Fruit fly (Drosophila melanogaster): Measurements from ENCODE around the gene CG9743.

Gene CG9743

DNA sequence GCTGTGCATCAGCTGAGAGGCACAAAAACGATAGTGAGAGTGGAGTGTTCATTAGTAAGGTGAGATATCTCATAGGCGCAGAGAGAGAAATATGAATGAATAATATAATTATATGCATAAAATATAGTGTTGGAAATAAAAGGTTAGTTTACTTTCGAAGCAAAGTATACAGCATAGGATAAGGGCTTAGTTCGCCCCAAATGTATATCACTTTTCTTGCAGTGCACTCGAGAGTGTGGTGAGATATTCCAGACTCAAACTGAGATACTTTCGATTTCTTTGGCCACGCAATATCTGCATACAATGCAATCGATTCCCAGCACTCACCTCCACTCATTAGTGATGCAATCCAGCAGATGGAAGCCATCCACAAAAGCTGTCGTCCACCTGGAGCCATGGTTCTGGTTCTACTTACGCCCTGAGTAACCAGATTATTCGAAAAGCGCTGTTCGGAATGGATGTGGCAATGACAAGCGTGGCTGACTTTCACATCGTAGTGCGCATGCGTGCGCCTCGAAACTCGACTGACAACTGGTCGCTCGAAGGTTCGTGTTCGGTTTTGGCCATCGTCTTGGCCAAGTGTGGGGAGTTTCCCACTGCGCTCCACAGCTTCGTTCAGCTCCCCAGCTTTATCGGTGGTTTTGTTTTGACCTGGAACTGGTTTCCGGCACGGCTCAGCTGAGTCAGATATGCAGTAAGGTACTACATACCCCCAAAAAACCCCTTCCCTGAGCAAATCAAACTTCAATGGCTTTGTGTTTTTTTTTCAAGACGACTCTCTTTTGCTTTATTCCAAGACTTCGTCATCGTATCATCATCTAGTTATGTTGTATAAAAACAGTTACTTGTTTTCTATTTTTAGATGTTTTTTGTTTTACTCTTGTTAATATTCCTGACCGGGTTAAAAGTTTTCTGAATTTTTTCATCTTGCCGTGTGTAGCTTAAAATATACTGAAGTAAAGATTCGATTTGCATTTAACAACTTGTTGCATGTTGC lies 31.8 kb downstream of the CG9743 start, which contains the start of gene Rsod (continued):
- TF ChIP-seq CG9727 (GFP tag; optimal IDR thresholded peaks at IDR 0.05) (peak; percentile 37), CG15601 (tag; optimal IDR thresholded peaks at IDR 0.05) (peak; percentile 62), CG17912 (GFP tag; optimal IDR thresholded peaks at IDR 0.05) (no peak), NFAT (GFP tag; IDR thresholded peaks at IDR 0.05) (peak; percentile 66), tx (GFP tag; optimal IDR thresholded peaks at IDR 0.05) (no peak), CG33213 (GFP tag; optimal IDR thresholded peaks at IDR 0.05) (no peak), ap (GFP tag; IDR thresholded peaks at IDR 0.05) (peak; percentile 54), CG14441 (GFP tag; IDR thresholded peaks at IDR 0.05) (peak; percentile 69), CG7556 (GFP tag; optimal IDR thresholded peaks at IDR 0.05) (peak; percentile 15), so (GFP tag; IDR thresholded peaks at IDR 0.05) (peak; percentile 84; the same call in 2 of the 3 replicates), CG7963 (GFP tag; IDR thresholded peaks at IDR 0.05; ENCODE audit: partially characterized antibody) (no peak), CG13424 (tag; optimal IDR thresholded peaks at IDR 0.05) (peak; percentile 56), dpn (GFP tag; optimal IDR thresholded peaks at IDR 0.05) (peak in 1 of 2 experiments; percentile 61), sc (optimal IDR thresholded peaks at IDR 0.05) (no peak), sc (GFP tag; optimal IDR thresholded peaks at IDR 0.05) (peak; percentile 50), Spps (tag; optimal IDR thresholded peaks at IDR 0.05) (peak; percentile 35), ab (GFP tag; optimal IDR thresholded peaks at IDR 0.05) (no peak), CG10565 (GFP tag; optimal IDR thresholded peaks at IDR 0.05) (no peak), CG8359 (GFP tag; optimal IDR thresholded peaks at IDR 0.05; ENCODE audit: borderline replicate concordance) (peak; percentile 25), nerfin-1 (tag; optimal IDR thresholded peaks at IDR 0.05) (peak; percentile 9), schlank (tag; optimal IDR thresholded peaks at IDR 0.05) (no peak), TFAM (GFP tag; optimal IDR thresholded peaks at IDR 0.05) (no peak), croc (GFP tag; conservative IDR thresholded peaks at IDR 0.05) (peak; percentile 35; the same call in 2 of the 3 replicates), CG18476 (GFP tag; optimal IDR thresholded peaks at IDR 0.05) (peak; percentile 24), fd96Cb (tag; optimal IDR thresholded peaks at IDR 0.05) (peak; percentile 64), dmrt11E (tag; optimal IDR thresholded peaks at IDR 0.05) (peak; percentile 41), ranshi (GFP tag; IDR thresholded peaks at IDR 0.05) (peak; percentile 76), CG6765 (GFP tag; optimal IDR thresholded peaks at IDR 0.05) (peak; percentile 4), CG2678 (tag; optimal IDR thresholded peaks at IDR 0.05) (peak; percentile 63), CG12942 (GFP tag; optimal IDR thresholded peaks at IDR 0.05) (no peak), Trl (optimal IDR thresholded peaks at IDR 0.05) (peak in 1 of 2 experiments; percentile 8), Trl (GFP tag; optimal IDR thresholded peaks at IDR 0.05) (no peak), lov (optimal IDR thresholded peaks at IDR 0.05) (no peak), lov (GFP tag; IDR thresholded peaks at IDR 0.05) (peak; percentile 58; the same call in 2 of the 3 replicates), Rx (GFP tag; IDR thresholded peaks at IDR 0.05) (peak; percentile 64), CG6272 (GFP tag; IDR thresholded peaks at IDR 0.05) (peak; percentile 55; the same call in 1 of the 2 replicates), dysf (GFP tag; IDR thresholded peaks at IDR 0.05) (peak; percentile 84), unpg (GFP tag; optimal IDR thresholded peaks at IDR 0.05) (peak; percentile 61), lmd (GFP tag; IDR thresholded peaks at IDR 0.05) (peak; percentile 75), wdn (GFP tag; IDR thresholded peaks at IDR 0.05) (0 out of 2 replicates have a peak, but pooled peaks have one; percentile 33), Hr78 (GFP tag; optimal IDR thresholded peaks at IDR 0.05) (peak in 1 of 2 experiments; percentile 27), phol (tag; optimal IDR thresholded peaks at IDR 0.05) (peak; percentile 56), klu (GFP tag; IDR thresholded peaks at IDR 0.05) (no peak), CG15514 (GFP tag; optimal IDR thresholded peaks at IDR 0.05) (no peak), CG32772 (GFP tag; IDR thresholded peaks at IDR 0.05) (peak; percentile 52; the same call in 1 of the 2 replicates), Chrac-16 (GFP tag; optimal IDR thresholded peaks at IDR 0.05) (peak; percentile 36), sim (GFP tag; IDR thresholded peaks at IDR 0.05) (peak; percentile 41), trem (tag; optimal IDR thresholded peaks at IDR 0.05) (peak; percentile 37)

Measured in whole organism, embryonic.